Worm (Caenorhabditis elegans) whole organism, early embryonic: Measurements from ENCODE around the gene H04D03.6.

Source experiments
- B0310.2 ChIP-seq: sonication (generic microtip); optimal IDR thresholded peaks from 2 replicates; lab custom pipeline; 2016; ENCODE audit warnings: mild to moderate bottlenecking, missing genetic modification characterization, missing compliant biosample characterization
- F13C5.2 ChIP-seq: sonication (generic microtip); optimal IDR thresholded peaks from 2 replicates; lab custom pipeline; 2017; ENCODE audit warnings: mild to moderate bottlenecking, missing genetic modification characterization, inconsistent platforms, missing compliant biosample characterization
- aly-1 ChIP-seq: sonication (generic microtip); optimal IDR thresholded peaks from 2 replicates; lab custom pipeline; 2016; ENCODE audit warnings: missing genetic modification characterization, missing compliant biosample characterization
- ama-1 ChIP-seq: fragments of 150-350 bp; optimal IDR thresholded peaks from 2 replicates; lab custom pipeline; 2014
- ceh-13 ChIP-seq: fragments of 200-800 bp; sonication (Bioruptor generic); optimal IDR thresholded peaks from 2 replicates; lab custom pipeline; 2018; ENCODE audit warnings: mild to moderate bottlenecking, missing genetic modification characterization, missing compliant biosample characterization
- ets-7 ChIP-seq: sonication (generic microtip); optimal IDR thresholded peaks from 2 replicates; lab custom pipeline; 2016; ENCODE audit warnings: missing genotype, missing genetic modification characterization, missing compliant biosample characterization
- flt-1 ChIP-seq: fragments of 200-800 bp; sonication (Bioruptor generic); IDR thresholded peaks from 2 replicates; pipeline ENCODE4 v1.3.6; 2022; ENCODE audit warnings: missing genetic modification characterization, missing compliant biosample characterization
- hmg-4 ChIP-seq: fragments of 200-800 bp; sonication (Bioruptor generic); optimal IDR thresholded peaks from 2 replicates; lab custom pipeline; 2018; ENCODE audit warnings: mild to moderate bottlenecking, missing genetic modification characterization, missing compliant biosample characterization
- hnd-1 ChIP-seq: sonication (generic microtip); optimal IDR thresholded peaks from 2 replicates; lab custom pipeline; 2016; ENCODE audit warnings: missing genetic modification characterization, missing compliant biosample characterization
- scrt-1 ChIP-seq: fragments of 200-800 bp; sonication (Bioruptor generic); IDR thresholded peaks from 2 replicates; pipeline ENCODE4 v1.3.6; 2022; ENCODE audit warnings: missing genetic modification characterization, missing compliant biosample characterization
- sea-1 ChIP-seq: fragments of 200-800 bp; sonication (Bioruptor generic); conservative IDR thresholded peaks from 2 replicates; pipeline ENCODE4 v1.3.6; 2022; ENCODE audit warnings: missing genetic modification characterization, missing compliant biosample characterization
- tbx-11 ChIP-seq: fragments of 200-800 bp; sonication (Bioruptor generic); IDR thresholded peaks from 2 replicates; pipeline ENCODE4 v1.3.6; 2022; ENCODE audit warnings: missing genetic modification characterization, missing compliant biosample characterization
- tra-4 ChIP-seq: sonication (generic microtip); optimal IDR thresholded peaks from 2 replicates; lab custom pipeline; 2017; ENCODE audit warnings: missing genetic modification characterization, missing compliant biosample characterization

- TF ChIP-seq sea-1 (GFP tag; lab: Robert Waterston, UW): peak; percentile 84
- no peak for TF ChIP-seq B0310.2 (tag; lab: Kevin White, UChicago)
- TF ChIP-seq hnd-1: peak; percentile 46
- peak; percentile 61; the same call in 1 of the 2 replicates for TF ChIP-seq flt-1 (GFP tag; lab: Robert Waterston, UW)
- peak; percentile 71 for TF ChIP-seq hmg-4
- no peak for TF ChIP-seq ama-1
- no peak for TF ChIP-seq tra-4 (tag; lab: Kevin White, UChicago)
- TF ChIP-seq ceh-13 (GFP tag; lab: Kevin White, UChicago): peak; percentile 57
- 0 out of 2 replicates have a peak, but pooled peaks have one; percentile 49 for TF ChIP-seq tbx-11 (GFP tag; lab: Robert Waterston, UW)
- peak; percentile 45 for TF ChIP-seq aly-1 (tag; lab: Kevin White, UChicago)
- TF ChIP-seq scrt-1: peak; percentile 66; the same call in 1 of the 2 replicates
- TF ChIP-seq ets-7 (tag; lab: Kevin White, UChicago): no peak
- TF ChIP-seq F13C5.2 (tag; lab: Kevin White, UChicago): peak; percentile 81
These were observed 6.6 kb downstream of the H04D03.6 start for ce11 chrIII:10432104-10432503.
